Worm (Caenorhabditis elegans) whole organism, young adult: Measurements from ENCODE around the gene kmo-1.

ENCODE experiments used
- B0019.2 ChIP-seq: fragments of 200-800 bp; sonication (Bioruptor generic); conservative IDR thresholded peaks from 2 replicates; pipeline ENCODE4 v1.3.6; 2022; ENCODE audit warnings: missing genetic modification reagents, missing genetic modification characterization, missing compliant biosample characterization
- B0035.1 ChIP-seq: sonication (generic microtip); optimal IDR thresholded peaks from 2 replicates; lab custom pipeline; 2016; ENCODE audit warnings: missing genetic modification characterization, mild to moderate bottlenecking, missing compliant biosample characterization, missing genotype, missing genetic modification reagents
- D2030.7 ChIP-seq: fragments of 200-800 bp; sonication (Bioruptor generic); IDR thresholded peaks from 2 replicates; pipeline ENCODE4 v1.3.6; 2022; ENCODE audit warnings: missing genetic modification reagents, missing genetic modification characterization, missing compliant biosample characterization
- F10E7.11 ChIP-seq: sonication (generic microtip); optimal IDR thresholded peaks from 2 replicates; lab custom pipeline; 2017; ENCODE audit warnings: mild to moderate bottlenecking, missing genetic modification characterization, moderate library complexity, missing compliant biosample characterization
- F23B12.7 ChIP-seq: sonication (generic microtip); optimal IDR thresholded peaks from 2 replicates; lab custom pipeline; 2017; ENCODE audit warnings: missing genetic modification characterization, mild to moderate bottlenecking, missing compliant biosample characterization, antibody characterized with exemption, moderate library complexity; ENCODE audit not compliant: insufficient read depth
- F33H1.4 ChIP-seq: fragments of 200-800 bp; sonication (Bioruptor generic); IDR thresholded peaks from 2 replicates; pipeline ENCODE4 v1.3.6; 2022; ENCODE audit warnings: missing genetic modification reagents, missing genetic modification characterization, missing compliant biosample characterization
- F57C9.4 ChIP-seq: sonication (generic microtip); optimal IDR thresholded peaks from 2 replicates; lab custom pipeline; 2017; ENCODE audit warnings: mild to moderate bottlenecking, missing genetic modification characterization, missing compliant biosample characterization
- T07F8.4 ChIP-seq: sonication (generic microtip); optimal IDR thresholded peaks from 2 replicates; lab custom pipeline; 2016; ENCODE audit warnings: mild to moderate bottlenecking, missing genetic modification characterization, moderate library complexity, missing compliant biosample characterization
- Y53F4B.3 ChIP-seq: fragments of 200-800 bp; sonication (Bioruptor generic); IDR thresholded peaks from 2 replicates; pipeline ENCODE4 v1.3.6; 2022; ENCODE audit warnings: missing genetic modification reagents, missing genetic modification characterization, missing compliant biosample characterization
- Y56A3A.18 ChIP-seq: fragments of 200-800 bp; sonication (Bioruptor generic); IDR thresholded peaks from 2 replicates; pipeline ENCODE4 v1.3.6; 2022; ENCODE audit warnings: missing genetic modification reagents, missing genetic modification characterization, missing compliant biosample characterization
- Y95B8A.8 ChIP-seq: fragments of 200-800 bp; sonication (Bioruptor generic); IDR thresholded peaks from 2 replicates; pipeline ENCODE4 v1.3.6; 2022; ENCODE audit warnings: missing genetic modification reagents, missing genetic modification characterization, missing compliant biosample characterization
- ZK185.1 ChIP-seq: sonication (generic microtip); optimal IDR thresholded peaks from 2 replicates; lab custom pipeline; 2016; ENCODE audit warnings: mild to moderate bottlenecking, missing genetic modification characterization, missing compliant biosample characterization; ENCODE audit not compliant: poor library complexity, severe bottlenecking
- aptf-2 ChIP-seq: fragments of 200-800 bp; sonication (Bioruptor generic); conservative IDR thresholded peaks from 2 replicates; pipeline ENCODE4 v1.3.6; 2022; ENCODE audit warnings: missing genetic modification reagents, missing genetic modification characterization, missing compliant biosample characterization
- aptf-3 ChIP-seq: fragments of 200-800 bp; sonication (Bioruptor generic); IDR thresholded peaks from 2 replicates; pipeline ENCODE4 v1.3.6; 2022; ENCODE audit warnings: missing genetic modification characterization, missing compliant biosample characterization
- attf-6 ChIP-seq: fragments of 200-800 bp; sonication (Bioruptor generic); IDR thresholded peaks from 2 replicates; pipeline ENCODE4 v1.3.6; 2022; ENCODE audit warnings: missing genetic modification reagents, missing genetic modification characterization, missing compliant biosample characterization
- ccch-3 ChIP-seq: fragments of 200-800 bp; sonication (Bioruptor generic); optimal IDR thresholded peaks from 2 replicates; lab custom pipeline; 2018; ENCODE audit warnings: mild to moderate bottlenecking, missing genetic modification characterization, missing compliant biosample characterization
- ceh-27 ChIP-seq: fragments of 200-800 bp; sonication (Bioruptor generic); optimal IDR thresholded peaks from 2 replicates; lab custom pipeline; 2018; ENCODE audit warnings: mild to moderate bottlenecking, missing genetic modification characterization, moderate library complexity, missing compliant biosample characterization
- ceh-40 ChIP-seq: fragments of 200-800 bp; sonication (Bioruptor generic); IDR thresholded peaks from 2 replicates; pipeline ENCODE4 v1.3.6; 2022; ENCODE audit warnings: missing genetic modification characterization, missing compliant biosample characterization
- dox-1 ChIP-seq: fragments of 200-800 bp; sonication (Bioruptor generic); IDR thresholded peaks from 2 replicates; pipeline ENCODE4 v1.3.6; 2022; ENCODE audit warnings: missing genetic modification reagents, missing genetic modification characterization, missing compliant biosample characterization
- dpl-1 ChIP-seq: fragments of 150-350 bp; optimal IDR thresholded peaks from 2 replicates; lab custom pipeline; 2014; ENCODE audit warnings: missing biosample characterization, missing genetic modification reagents, missing genetic modification characterization
- efl-1 ChIP-seq: fragments of 150-350 bp; optimal IDR thresholded peaks from 2 replicates; lab custom pipeline; 2014; ENCODE audit warnings: missing biosample characterization, missing genetic modification reagents, missing genetic modification characterization
- egl-44 ChIP-seq: fragments of 200-800 bp; sonication (Bioruptor generic); IDR thresholded peaks from 2 replicates; pipeline ENCODE4 v1.3.6; 2022; ENCODE audit warnings: missing genetic modification reagents, missing genetic modification characterization, missing compliant biosample characterization
- ekl-4 ChIP-seq: fragments of 200-800 bp; sonication (Bioruptor generic); IDR thresholded peaks from 2 replicates; pipeline ENCODE4 v1.3.6; 2022; ENCODE audit warnings: missing genetic modification reagents, missing genetic modification characterization, missing compliant biosample characterization
- him-1 ChIP-seq: sonication (generic microtip); optimal IDR thresholded peaks from 2 replicates; lab custom pipeline; 2016; ENCODE audit warnings: missing genotype, missing genetic modification reagents, missing genetic modification characterization, missing compliant biosample characterization
- lag-1 ChIP-seq: fragments of 200-800 bp; sonication (Bioruptor generic); IDR thresholded peaks from 2 replicates; pipeline ENCODE4 v1.3.6; 2022; ENCODE audit warnings: missing genetic modification reagents, missing genetic modification characterization, missing compliant biosample characterization
- lin-26 ChIP-seq: fragments of 200-800 bp; sonication (Bioruptor generic); IDR thresholded peaks from 2 replicates; pipeline ENCODE4 v1.3.6; 2022; ENCODE audit warnings: missing genetic modification reagents, missing genetic modification characterization, missing compliant biosample characterization
- lin-35 ChIP-seq, 3 experiments: fragments of 150-350 bp in 2 of 3; sonication (generic microtip) in 1 of 3; optimal IDR thresholded peaks; 2 replicates each; lab custom pipeline; 2014 to 2018; ENCODE audit warnings: missing biosample characterization in 3 of 3, missing genetic modification characterization in 3 of 3, missing genetic modification reagents in 3 of 3
- lin-40 ChIP-seq: sonication (generic microtip); optimal IDR thresholded peaks from 2 replicates; lab custom pipeline; 2016; ENCODE audit warnings: missing genetic modification characterization, mild to moderate bottlenecking, missing compliant biosample characterization, missing genotype, missing genetic modification reagents
- lir-1 ChIP-seq: fragments of 200-800 bp; sonication (Bioruptor generic); conservative IDR thresholded peaks from 2 replicates; pipeline ENCODE4 v1.3.6; 2022; ENCODE audit warnings: missing genetic modification reagents, missing genetic modification characterization, missing compliant biosample characterization
- lsl-1 ChIP-seq: fragments of 200-800 bp; sonication (Bioruptor generic); optimal IDR thresholded peaks from 2 replicates; lab custom pipeline; 2018; ENCODE audit warnings: mild to moderate bottlenecking, missing genetic modification characterization, moderate library complexity, missing compliant biosample characterization
- mel-28 ChIP-seq: sonication (generic microtip); optimal IDR thresholded peaks from 2 replicates; lab custom pipeline; 2016; ENCODE audit warnings: borderline replicate concordance, mild to moderate bottlenecking, missing genetic modification characterization, missing compliant biosample characterization
- mes-4 ChIP-seq: sonication (generic microtip); optimal IDR thresholded peaks from 2 replicates; lab custom pipeline; 2016; ENCODE audit warnings: missing genotype, missing genetic modification characterization, missing compliant biosample characterization
- nfya-1 ChIP-seq: sonication (generic microtip); optimal IDR thresholded peaks from 2 replicates; lab custom pipeline; 2017; ENCODE audit warnings: antibody characterized with exemption, missing compliant biosample characterization, missing genetic modification characterization, borderline replicate concordance; ENCODE audit not compliant: insufficient read depth
- nfya-2 ChIP-seq: fragments of 200-800 bp; sonication (Bioruptor generic); IDR thresholded peaks from 2 replicates; pipeline ENCODE4 v1.3.6; 2022; ENCODE audit warnings: missing genetic modification reagents, missing genetic modification characterization, missing compliant biosample characterization
- nhr-90 ChIP-seq: sonication (generic microtip); optimal IDR thresholded peaks from 2 replicates; lab custom pipeline; 2016; ENCODE audit warnings: missing genotype, mild to moderate bottlenecking, missing genetic modification characterization, missing compliant biosample characterization
- rcor-1 ChIP-seq: fragments of 200-800 bp; sonication (Bioruptor generic); IDR thresholded peaks from 2 replicates; pipeline ENCODE4 v1.3.6; 2022; ENCODE audit warnings: missing genetic modification reagents, missing genetic modification characterization, missing compliant biosample characterization
- repo-1 ChIP-seq: sonication (generic microtip); optimal IDR thresholded peaks from 2 replicates; lab custom pipeline; 2017; ENCODE audit warnings: mild to moderate bottlenecking, missing genetic modification characterization, missing compliant biosample characterization
- sdz-38 ChIP-seq: sonication (generic microtip); optimal IDR thresholded peaks from 2 replicates; lab custom pipeline; 2016; ENCODE audit warnings: missing genotype, missing genetic modification characterization, missing compliant biosample characterization
- sea-2 ChIP-seq: fragments of 200-800 bp; sonication (Bioruptor generic); IDR thresholded peaks from 2 replicates; pipeline ENCODE4 v1.3.6; 2022; ENCODE audit warnings: missing genetic modification characterization, missing compliant biosample characterization
- snpc-1.1 ChIP-seq: sonication (generic microtip); optimal IDR thresholded peaks from 2 replicates; lab custom pipeline; 2017; ENCODE audit warnings: missing genetic modification characterization, mild to moderate bottlenecking, missing compliant biosample characterization, antibody characterized with exemption, moderate library complexity, missing genotype, missing genetic modification reagents; ENCODE audit not compliant: insufficient read depth
- snpc-3.4 ChIP-seq: sonication (generic microtip); optimal IDR thresholded peaks from 2 replicates; lab custom pipeline; 2017; ENCODE audit warnings: missing genetic modification characterization, mild to moderate bottlenecking, missing compliant biosample characterization, antibody characterized with exemption, moderate library complexity, missing genotype, missing genetic modification reagents
- snpc-4 ChIP-seq, 5 experiments: fragments of 150-350 bp in 1 of 5; sonication (generic microtip) in 4 of 5; optimal IDR thresholded peaks; 2 replicates each; lab custom pipeline; 2014 to 2018; ENCODE audit warnings: missing genetic modification characterization in 5 of 5, missing biosample characterization in 3 of 5, antibody characterized with exemption in 2 of 5, mild to moderate bottlenecking in 2 of 5, missing compliant biosample characterization in 2 of 5, missing genotype in 2 of 5, moderate library complexity in 2 of 5, missing genetic modification reagents in 1 of 5
- xnd-1 ChIP-seq: sonication (generic microtip); optimal IDR thresholded peaks from 2 replicates; lab custom pipeline; 2016; ENCODE audit warnings: missing genotype, missing genetic modification reagents, missing genetic modification characterization, missing compliant biosample characterization
- zim-3 ChIP-seq: sonication (generic microtip); optimal IDR thresholded peaks from 2 replicates; lab custom pipeline; 2017; ENCODE audit warnings: mild to moderate bottlenecking, missing genetic modification characterization, moderate library complexity, missing compliant biosample characterization
- ztf-3 ChIP-seq: fragments of 200-800 bp; sonication (Bioruptor generic); optimal IDR thresholded peaks from 2 replicates; lab custom pipeline; 2018; ENCODE audit warnings: mild to moderate bottlenecking, missing genetic modification characterization, missing compliant biosample characterization
- ztf-6 ChIP-seq: fragments of 200-800 bp; sonication (Bioruptor generic); IDR thresholded peaks from 2 replicates; pipeline ENCODE4 v1.3.6; 2022; ENCODE audit warnings: missing genetic modification reagents, missing genetic modification characterization, missing compliant biosample characterization

Gene kmo-1

DNA sequence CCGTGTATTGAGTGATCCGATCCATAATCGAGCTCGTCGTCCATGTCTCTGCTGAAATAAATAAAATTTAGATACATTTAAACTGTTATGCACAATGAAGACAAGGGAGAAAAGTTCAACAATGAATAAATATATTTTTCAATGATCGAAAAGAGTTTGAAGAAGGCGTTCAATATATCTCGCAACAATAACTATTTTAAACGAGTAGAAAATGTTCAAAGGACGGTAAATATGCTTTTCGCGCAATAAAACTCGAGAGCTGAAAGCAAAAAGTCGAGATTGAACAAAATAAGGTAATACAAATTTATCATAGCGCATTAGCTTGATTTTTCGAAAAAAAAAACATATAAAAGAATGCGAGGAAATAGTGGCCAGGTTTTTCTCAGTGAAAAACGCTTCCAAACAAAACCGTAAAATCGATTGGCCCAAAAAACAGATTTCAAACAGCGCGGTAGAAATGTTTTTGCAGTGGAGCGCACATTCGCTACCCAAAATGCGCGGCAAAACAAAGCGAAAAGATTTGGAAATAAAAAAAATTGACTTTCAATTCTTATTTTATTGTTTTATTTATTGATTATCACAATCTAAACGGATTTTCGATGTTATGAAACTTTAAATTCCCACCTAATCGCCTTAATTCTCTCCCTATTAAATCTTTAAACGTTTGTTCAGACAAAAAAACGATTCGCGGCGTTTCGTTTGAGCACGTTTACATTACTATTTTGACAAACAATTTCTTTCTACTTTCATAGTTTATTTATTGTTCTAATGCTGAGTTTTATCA is 29.3 kb downstream of the kmo-1 start, which contains the start of the genes kup-1 and F10C2.4 (continued):
- TF ChIP-seq lir-1 (no peak), nfya-2 (GFP tag; lab: Robert Waterston, UW) (no peak), mes-4 (tag; lab: Kevin White, UChicago) (no peak), Y95B8A.8 (GFP tag; lab: Robert Waterston, UW) (no peak), aptf-2 (no peak), lin-40 (tag; lab: Kevin White, UChicago) (no peak), F33H1.4 (GFP tag; lab: Robert Waterston, UW) (peak; percentile 11; the same call in 1 of the 2 replicates), nhr-90 (tag; lab: Kevin White, UChicago) (no peak), lin-35 (GFP tag; optimal IDR thresholded peaks at IDR 0.05; lab: Kevin White, UChicago) (peak in 1 of 3 experiments; percentile 55), D2030.7 (no peak), nfya-1 (tag; lab: Kevin White, UChicago) (no peak), snpc-1.1 (tag; lab: Kevin White, UChicago) (no peak), attf-6 (GFP tag; lab: Robert Waterston, UW) (no peak), B0035.1 (tag; lab: Kevin White, UChicago) (no peak), xnd-1 (no peak), zim-3 (tag; lab: Kevin White, UChicago) (no peak), ceh-27 (GFP tag; lab: Kevin White, UChicago) (no peak), dpl-1 (GFP tag; lab: Kevin White, UChicago) (peak; percentile 81), F23B12.7 (tag; lab: Kevin White, UChicago) (no peak), lsl-1 (GFP tag; lab: Kevin White, UChicago) (peak; percentile 21), lin-26 (GFP tag; lab: Robert Waterston, UW) (no peak), sea-2 (no peak), lag-1 (GFP tag; lab: Robert Waterston, UW) (no peak), ccch-3 (GFP tag; lab: Kevin White, UChicago) (no peak), F57C9.4 (tag; lab: Kevin White, UChicago) (no peak), ZK185.1 (tag; lab: Kevin White, UChicago) (no peak), Y53F4B.3 (GFP tag; lab: Robert Waterston, UW) (no peak), him-1 (tag; lab: Kevin White, UChicago) (no peak), sdz-38 (no peak), ztf-6 (GFP tag; lab: Robert Waterston, UW) (no peak), repo-1 (tag; lab: Kevin White, UChicago) (no peak), ekl-4 (GFP tag; lab: Robert Waterston, UW) (no peak), F10E7.11 (tag; lab: Kevin White, UChicago) (no peak), B0019.2 (GFP tag; lab: Robert Waterston, UW) (no peak), T07F8.4 (tag; lab: Kevin White, UChicago) (no peak), snpc-3.4 (peak; percentile 39), aptf-3 (no peak), Y56A3A.18 (GFP tag; lab: Robert Waterston, UW) (no peak), ztf-3 (GFP tag; lab: Kevin White, UChicago) (no peak), mel-28 (no peak), efl-1 (GFP tag; lab: Kevin White, UChicago) (peak; percentile 86), snpc-4 (GFP tag; optimal IDR thresholded peaks at IDR 0.05; lab: Kevin White, UChicago) (no peak), snpc-4 (tag; optimal IDR thresholded peaks at IDR 0.05; lab: Kevin White, UChicago) (peak in 2 of 4 experiments; percentile 5 to 40), rcor-1 (GFP tag; lab: Robert Waterston, UW) (no peak), ceh-40 (GFP tag; lab: Robert Waterston, UW) (no peak), dox-1 (GFP tag; lab: Robert Waterston, UW) (peak; percentile 44; the same call in 1 of the 2 replicates), egl-44 (GFP tag; lab: Robert Waterston, UW) (no peak)
